Fruit fly (Drosophila melanogaster): ENCODE measurements around the gene CG8003.
A peak's percentile ranks its signal among the peaks of the same experiment; 100 is the strongest.

The CG8003 gene

DNA sequence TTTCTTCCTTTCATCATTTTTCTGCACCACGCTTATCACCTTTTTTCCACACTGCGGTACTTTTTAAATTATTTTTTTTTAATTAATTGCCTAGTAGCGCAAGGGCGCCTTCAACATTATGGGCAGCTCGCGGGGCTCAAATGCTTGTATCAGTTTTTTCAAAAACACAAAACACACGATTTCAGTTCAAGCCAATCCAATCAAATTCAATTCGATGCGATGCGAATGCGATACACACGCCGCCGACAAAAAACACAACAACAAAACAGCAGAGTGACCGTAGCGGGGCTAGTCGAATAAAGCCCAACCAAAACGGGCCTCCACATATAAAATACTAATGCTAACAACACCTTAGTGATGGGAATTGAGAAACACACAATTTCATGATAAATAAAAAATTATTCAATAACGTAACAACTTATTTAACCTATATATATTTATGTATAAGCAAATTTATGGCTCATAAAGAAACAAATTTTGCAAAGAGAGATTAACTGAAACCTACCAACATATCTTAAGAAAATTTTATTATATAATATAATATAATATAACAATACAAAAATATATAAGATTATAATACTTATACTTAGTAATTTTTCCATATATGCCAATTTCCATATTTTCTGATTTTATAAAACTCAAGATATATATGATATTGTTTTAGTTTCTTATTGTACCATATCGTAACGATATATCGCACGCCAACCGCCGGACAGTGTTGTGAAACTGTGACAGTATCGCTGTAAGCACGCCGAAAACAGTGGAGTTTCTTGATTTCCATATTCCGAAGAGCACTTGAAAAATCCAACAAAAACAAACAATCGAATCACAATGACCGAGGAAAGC, at the start of gene CG8003, which contains the start of gene CG32066 (continued):
- TF ChIP-seq CG34224 (GFP tag; IDR thresholded peaks at IDR 0.05; ENCODE audit: partially characterized antibody), result peak; percentile 91
- no peak for TF ChIP-seq CG9215 (GFP tag; IDR thresholded peaks at IDR 0.05)
- no peak for TF ChIP-seq CG7745 (tag; optimal IDR thresholded peaks at IDR 0.05)
- TF ChIP-seq mld (GFP tag; IDR thresholded peaks at IDR 0.05; ENCODE audit: partially characterized antibody), result peak; percentile 70; the same call in 2 of the 3 replicates
- TF ChIP-seq CG1603 (tag; optimal IDR thresholded peaks at IDR 0.05), result peak; percentile 46
- no peak for TF ChIP-seq ara (GFP tag; IDR thresholded peaks at IDR 0.05)
- peak; percentile 47; the same call in 1 of the 2 replicates for TF ChIP-seq bowl (GFP tag; IDR thresholded peaks at IDR 0.05)
- TF ChIP-seq CG2116 (GFP tag; optimal IDR thresholded peaks at IDR 0.05), result peak; percentile 4
- peak; percentile 66 for TF ChIP-seq CG7987 (GFP tag; optimal IDR thresholded peaks at IDR 0.05)
- peak; percentile 41; the same call in 1 of the 2 replicates for TF ChIP-seq CG14014 (GFP tag; IDR thresholded peaks at IDR 0.05)
- TF ChIP-seq nau (GFP tag; optimal IDR thresholded peaks at IDR 0.05), result peak; percentile 27
- peak; percentile 89 for TF ChIP-seq Ets65A (GFP tag)
- peak; percentile 77 for TF ChIP-seq CG12391 (tag; optimal IDR thresholded peaks at IDR 0.05)
- no peak for TF ChIP-seq CkIIα-i1 (GFP tag; IDR thresholded peaks at IDR 0.05)
- TF ChIP-seq lilli (GFP tag; optimal IDR thresholded peaks at IDR 0.05), result no peak
- TF ChIP-seq Xrp1 (GFP tag; IDR thresholded peaks at IDR 0.05), result no peak
- TF ChIP-seq onecut (GFP tag; IDR thresholded peaks at IDR 0.05), result 0 out of 2 replicates have a peak, but pooled peaks have one; percentile 9
- TF ChIP-seq Dbx (GFP tag; IDR thresholded peaks at IDR 0.05), result peak; percentile 50; the same call in 2 of the 3 replicates
- TF ChIP-seq CG10654 (GFP tag; optimal IDR thresholded peaks at IDR 0.05), result no peak
- TF ChIP-seq hb (GFP tag; IDR thresholded peaks at IDR 0.05; ENCODE audit: partially characterized antibody), result no peak; the same call in 2 of the 3 replicates
- TF ChIP-seq knrl (GFP tag; IDR thresholded peaks at IDR 0.05; ENCODE audit: partially characterized antibody), result peak; percentile 92
- TF ChIP-seq Poxn (GFP tag; IDR thresholded peaks at IDR 0.05), result no peak
- no peak for TF ChIP-seq ewg (GFP tag; optimal IDR thresholded peaks at IDR 0.05)
- peak; percentile 72 for TF ChIP-seq gfzf (GFP tag; optimal IDR thresholded peaks at IDR 0.05)
- TF ChIP-seq CG34422 (GFP tag; IDR thresholded peaks at IDR 0.05), result peak; percentile 78
- no peak for TF ChIP-seq ttk (GFP tag; IDR thresholded peaks at IDR 0.05)
- TF ChIP-seq exex (tag; optimal IDR thresholded peaks at IDR 0.05), result peak; percentile 15
- no peak for TF ChIP-seq sr (GFP tag; IDR thresholded peaks at IDR 0.05)
- no peak for TF ChIP-seq Nf-YA (GFP tag; IDR thresholded peaks at IDR 0.05)
- no peak for TF ChIP-seq CG15011 (GFP tag; optimal IDR thresholded peaks at IDR 0.05)
- peak; percentile 16 for TF ChIP-seq lbe (GFP tag; optimal IDR thresholded peaks at IDR 0.05)
- TF ChIP-seq CG15269 (tag; optimal IDR thresholded peaks at IDR 0.05), result peak; percentile 64
- no peak for TF ChIP-seq shn (GFP tag; optimal IDR thresholded peaks at IDR 0.05)
- TF ChIP-seq CG9797 (GFP tag; optimal IDR thresholded peaks at IDR 0.05), result peak; percentile 66
- no peak for TF ChIP-seq crp (GFP tag; optimal IDR thresholded peaks at IDR 0.05)
- no peak for TF ChIP-seq corto (GFP tag; optimal IDR thresholded peaks at IDR 0.05)
- TF ChIP-seq slou (GFP tag; optimal IDR thresholded peaks at IDR 0.05), result no peak
- TF ChIP-seq croc (GFP tag; conservative IDR thresholded peaks at IDR 0.05), result no peak
- TF ChIP-seq HHEX (GFP tag; optimal IDR thresholded peaks at IDR 0.05), result peak; percentile 30
- TF ChIP-seq CG8359 (GFP tag; optimal IDR thresholded peaks at IDR 0.05; ENCODE audit: borderline replicate concordance), result no peak
- no peak for TF ChIP-seq CG31365 (tag; optimal IDR thresholded peaks at IDR 0.05)
- TF ChIP-seq CG9437 (GFP tag; optimal IDR thresholded peaks at IDR 0.05), result peak; percentile 68
- TF ChIP-seq CG10366 (GFP tag; IDR thresholded peaks at IDR 0.05), result no peak; the same call in 1 of the 2 replicates
- TF ChIP-seq dan (GFP tag; IDR thresholded peaks at IDR 0.05), result no peak
- no peak for TF ChIP-seq CG4730 (GFP tag; IDR thresholded peaks at IDR 0.05)
- peak in 1 of 2 experiments; percentile 27 for TF ChIP-seq Pdp1 (GFP tag; optimal IDR thresholded peaks at IDR 0.05)
- no peak for TF ChIP-seq CG8478 (optimal IDR thresholded peaks at IDR 0.05)
- no peak for TF ChIP-seq CG15073 (GFP tag; optimal IDR thresholded peaks at IDR 0.05)
- TF ChIP-seq Bdp1 (GFP tag; optimal IDR thresholded peaks at IDR 0.05), result no peak

All from whole organism, embryonic.